Fruit fly (Drosophila melanogaster) whole organism, embryonic: ENCODE measurements around the gene dj-1beta.
A peak's percentile ranks its signal among the peaks of the same experiment; 100 is the strongest.

Experiments used
- Antp ChIP-seq: fragments of 200-800 bp; sonication (Bioruptor generic); optimal IDR thresholded peaks from 3 replicates; lab custom pipeline; 2016; ENCODE audit warnings: missing biosample characterization, missing genetic modification characterization
- Awh ChIP-seq: fragments of 200-800 bp; sonication (Bioruptor generic); IDR thresholded peaks from 2 replicates; pipeline ENCODE4, ENCODE4 v1.3.6; 2022; ENCODE audit warnings: missing biosample characterization, missing genetic modification characterization
- CG10543 ChIP-seq: fragments of 200-800 bp; sonication (Bioruptor generic); optimal IDR thresholded peaks from 3 replicates; lab custom pipeline; 2017; ENCODE audit warnings: missing biosample characterization, mild to moderate bottlenecking, missing genetic modification characterization, moderate library complexity
- CG10979 ChIP-seq: fragments of 200-800 bp; sonication (Bioruptor generic); optimal IDR thresholded peaks from 2 replicates; lab custom pipeline; 2018; ENCODE audit warnings: missing biosample characterization, mild to moderate bottlenecking, missing genetic modification characterization, moderate library complexity
- CG11504 ChIP-seq: fragments of 200-800 bp; sonication (Bioruptor generic); optimal IDR thresholded peaks from 3 replicates; lab custom pipeline; 2019; ENCODE audit warnings: missing biosample characterization, mild to moderate bottlenecking, missing genetic modification characterization, moderate library complexity
- CG11723 ChIP-seq: fragments of 200-800 bp; sonication (Bioruptor generic); optimal IDR thresholded peaks from 2 replicates; lab custom pipeline; 2017; ENCODE audit warnings: missing biosample characterization, mild to moderate bottlenecking, missing genetic modification characterization
- CG12659 ChIP-seq: fragments of 200-800 bp; sonication (Bioruptor generic); optimal IDR thresholded peaks from 3 replicates; lab custom pipeline; 2017; ENCODE audit warnings: mild to moderate bottlenecking, missing biosample characterization, missing genetic modification reagents, missing genetic modification characterization
- CG12769 ChIP-seq: fragments of 200-800 bp; sonication (Bioruptor generic); optimal IDR thresholded peaks from 2 replicates; lab custom pipeline; 2019; ENCODE audit warnings: missing biosample characterization, mild to moderate bottlenecking, missing genetic modification characterization, moderate library complexity
- CG14667 ChIP-seq: fragments of 200-800 bp; sonication (Bioruptor generic); IDR thresholded peaks from 2 replicates; pipeline ENCODE4 v1.3.6; 2022; ENCODE audit warnings: missing biosample characterization, missing genetic modification characterization
- CG16863 ChIP-seq: fragments of 200-800 bp; sonication (Bioruptor generic); optimal IDR thresholded peaks from 3 replicates; lab custom pipeline; 2016; ENCODE audit warnings: missing biosample characterization, missing genetic modification characterization
- CG17568 ChIP-seq: fragments of 200-800 bp; sonication (Bioruptor generic); optimal IDR thresholded peaks from 2 replicates; lab custom pipeline; 2018; ENCODE audit warnings: missing biosample characterization, mild to moderate bottlenecking, missing genetic modification characterization, moderate library complexity
- CG17802 ChIP-seq: fragments of 200-800 bp; sonication (Bioruptor generic); optimal IDR thresholded peaks from 2 replicates; lab custom pipeline; 2018; ENCODE audit warnings: missing biosample characterization, mild to moderate bottlenecking, missing genetic modification characterization, moderate library complexity
- CG17829 ChIP-seq: fragments of 200-800 bp; optimal IDR thresholded peaks from 2 replicates; lab custom pipeline; 2019; ENCODE audit warnings: missing biosample characterization, mild to moderate bottlenecking, missing genetic modification characterization, moderate library complexity
- CG18599 ChIP-seq: fragments of 200-800 bp; sonication (Bioruptor generic); optimal IDR thresholded peaks from 3 replicates; lab custom pipeline; 2017; ENCODE audit warnings: missing biosample characterization, missing genetic modification characterization, mild to moderate bottlenecking, moderate library complexity, missing genetic modification reagents
- CG2678 ChIP-seq: fragments of 200-800 bp; sonication (Bioruptor generic); optimal IDR thresholded peaks from 3 replicates; lab custom pipeline; 2019; ENCODE audit warnings: missing biosample characterization, mild to moderate bottlenecking, missing genetic modification characterization, moderate library complexity
- CG31365 ChIP-seq: fragments of 200-800 bp; sonication (Bioruptor generic); optimal IDR thresholded peaks from 2 replicates; lab custom pipeline; 2018; ENCODE audit warnings: missing biosample characterization, mild to moderate bottlenecking, missing genetic modification characterization
- CG3163 ChIP-seq: fragments of 200-800 bp; sonication (Bioruptor generic); optimal IDR thresholded peaks from 3 replicates; lab custom pipeline; 2016; ENCODE audit warnings: missing biosample characterization, missing genetic modification characterization
- CG4360 ChIP-seq: fragments of 200-800 bp; sonication (Bioruptor generic); IDR thresholded peaks from 2 replicates; pipeline ENCODE4 v1.3.6; 2022; ENCODE audit warnings: missing biosample characterization, missing genetic modification characterization
- CG4707 ChIP-seq: fragments of 200-800 bp; sonication (Bioruptor generic); optimal IDR thresholded peaks from 2 replicates; lab custom pipeline; 2018; ENCODE audit warnings: missing biosample characterization, mild to moderate bottlenecking, missing genetic modification characterization, moderate library complexity
- CG5953 ChIP-seq: fragments of 200-800 bp; sonication (Bioruptor generic); IDR thresholded peaks from 2 replicates; pipeline ENCODE4 v1.3.6; 2022; ENCODE audit warnings: missing biosample characterization, missing genetic modification characterization
- CG6765 ChIP-seq: fragments of 200-800 bp; sonication (Bioruptor generic); optimal IDR thresholded peaks from 3 replicates; lab custom pipeline; 2017; ENCODE audit warnings: missing biosample characterization, mild to moderate bottlenecking, missing genetic modification characterization
- CG7786 ChIP-seq: fragments of 200-800 bp; sonication (Bioruptor generic); optimal IDR thresholded peaks from 2 replicates; lab custom pipeline; 2016; ENCODE audit warnings: missing biosample characterization, missing genetic modification characterization
- Dip3 ChIP-seq: fragments of 200-800 bp; sonication (Bioruptor generic); optimal IDR thresholded peaks from 3 replicates; lab custom pipeline; 2016; ENCODE audit warnings: missing biosample characterization, missing genetic modification characterization
- Drgx ChIP-seq: fragments of 200-800 bp; sonication (Bioruptor generic); IDR thresholded peaks from 2 replicates; pipeline ENCODE4 v1.3.6; 2022; ENCODE audit warnings: missing biosample characterization, missing genetic modification characterization
- ERR ChIP-seq: fragments of 200-800 bp; sonication (Bioruptor generic); optimal IDR thresholded peaks from 2 replicates; lab custom pipeline; 2016; ENCODE audit warnings: missing biosample characterization, missing genetic modification characterization
- Lim3 ChIP-seq: fragments of 200-800 bp; sonication (Bioruptor generic); IDR thresholded peaks from 2 replicates; pipeline ENCODE4 v1.3.6; 2022; ENCODE audit warnings: missing biosample characterization, missing genetic modification characterization
- Mad ChIP-seq: fragments of 200-800 bp; sonication (Bioruptor generic); optimal IDR thresholded peaks from 2 replicates; lab custom pipeline; 2016; ENCODE audit warnings: missing biosample characterization, missing genetic modification characterization
- Med ChIP-seq: fragments of 200-800 bp; sonication (Bioruptor generic); peaks from one replicate; lab custom pipeline; 2016; ENCODE audit warnings: missing biosample characterization, missing genetic modification characterization, mild to moderate bottlenecking, inconsistent platforms, moderate library complexity
- Mrtf ChIP-seq: fragments of 200-800 bp; sonication (Bioruptor generic); IDR thresholded peaks from 3 replicates; pipeline ENCODE4 v1.3.6; 2022; ENCODE audit warnings: missing biosample characterization, missing genetic modification characterization
- Oli ChIP-seq: fragments of 200-800 bp; sonication (Bioruptor generic); optimal IDR thresholded peaks from 2 replicates; lab custom pipeline; 2018; ENCODE audit warnings: missing biosample characterization, mild to moderate bottlenecking, missing genetic modification characterization, moderate library complexity
- Ptx1 ChIP-seq: fragments of 200-800 bp; sonication (Bioruptor generic); IDR thresholded peaks from 2 replicates; pipeline ENCODE4 v1.3.6; 2022; ENCODE audit warnings: missing biosample characterization, missing genetic modification characterization
- Stat92E ChIP-seq, 3 experiments: fragments of >200 bp in 2 of 3; fragments of 200-800 bp in 1 of 3; sonication (Bioruptor generic) in 1 of 3; optimal IDR thresholded peaks; 2 replicates each; lab custom pipeline; 2017 to 2019; ENCODE audit warnings: missing biosample characterization in 3 of 3, missing genetic modification characterization in 3 of 3, mild to moderate bottlenecking in 1 of 3, moderate library complexity in 1 of 3
- Trl ChIP-seq, 3 experiments: fragments of >200 bp in 2 of 3; fragments of 200-800 bp in 1 of 3; sonication (Bioruptor generic) in 1 of 3; optimal IDR thresholded peaks; 2 replicates in 1 of 3; 3 replicates in 2 of 3; lab custom pipeline; 2016 to 2017; ENCODE audit warnings: missing biosample characterization in 1 of 3, missing genetic modification characterization in 1 of 3
- bab2 ChIP-seq: fragments of 200-800 bp; sonication (Bioruptor generic); optimal IDR thresholded peaks from 2 replicates; lab custom pipeline; 2016; ENCODE audit warnings: missing biosample characterization, missing genetic modification characterization
- cg ChIP-seq: fragments of 200-800 bp; sonication (Bioruptor generic); optimal IDR thresholded peaks from 3 replicates; lab custom pipeline; 2019; ENCODE audit warnings: missing biosample characterization, mild to moderate bottlenecking, missing genetic modification characterization, moderate library complexity
- chif ChIP-seq, 2 experiments: fragments of 200-800 bp; sonication (Bioruptor generic); optimal IDR thresholded peaks; 3 replicates each; lab custom pipeline; 2016; ENCODE audit warnings: missing biosample characterization in 2 of 2, missing genetic modification characterization in 2 of 2
- chn ChIP-seq: fragments of 200-800 bp; sonication (Bioruptor generic); optimal IDR thresholded peaks from 2 replicates; lab custom pipeline; 2016; ENCODE audit warnings: missing biosample characterization, missing genetic modification characterization
- en ChIP-seq: fragments of 200-800 bp; sonication (Bioruptor generic); optimal IDR thresholded peaks from 2 replicates; lab custom pipeline; 2016; ENCODE audit warnings: missing biosample characterization, missing genetic modification characterization
- kay ChIP-seq: fragments of 200-800 bp; sonication (Bioruptor generic); optimal IDR thresholded peaks from 2 replicates; lab custom pipeline; 2016; ENCODE audit warnings: missing biosample characterization, missing genetic modification characterization
- lab ChIP-seq: fragments of 200-800 bp; sonication (Bioruptor generic); optimal IDR thresholded peaks from 3 replicates; lab custom pipeline; 2017; ENCODE audit warnings: missing biosample characterization, missing genetic modification characterization, mild to moderate bottlenecking, moderate library complexity, missing genetic modification reagents
- mirr ChIP-seq: fragments of 200-800 bp; sonication (Bioruptor generic); optimal IDR thresholded peaks from 3 replicates; lab custom pipeline; 2018; ENCODE audit warnings: missing biosample characterization, mild to moderate bottlenecking, missing genetic modification characterization
- nom ChIP-seq: fragments of 200-800 bp; sonication (Bioruptor generic); optimal IDR thresholded peaks from 2 replicates; lab custom pipeline; 2017; ENCODE audit warnings: missing biosample characterization, missing genetic modification characterization, mild to moderate bottlenecking, moderate library complexity, missing genetic modification reagents
- otp ChIP-seq: fragments of 200-800 bp; sonication (Bioruptor generic); IDR thresholded peaks from 3 replicates; pipeline ENCODE4, ENCODE4 v1.3.6; 2022; ENCODE audit warnings: missing biosample characterization, missing genetic modification characterization
- pan ChIP-seq, 4 experiments: fragments of >200 bp in 3 of 4; fragments of 200-800 bp in 1 of 4; sonication (Bioruptor generic) in 1 of 4; optimal IDR thresholded peaks in 3 of 4; IDR thresholded peaks in 1 of 4; 2 replicates each; pipeline versions ENCODE4 v1.3.6 to Lab custom; 2017 to 2022; ENCODE audit warnings: missing biosample characterization in 2 of 4, missing genetic modification characterization in 2 of 4, mixed read lengths in 1 of 4
- scrt ChIP-seq: fragments of 200-800 bp; sonication (Bioruptor generic); optimal IDR thresholded peaks from 2 replicates; lab custom pipeline; 2018; ENCODE audit warnings: missing biosample characterization, mild to moderate bottlenecking, missing genetic modification characterization, moderate library complexity
- tio ChIP-seq: fragments of 200-800 bp; sonication (Bioruptor generic); optimal IDR thresholded peaks from 2 replicates; lab custom pipeline; 2017; ENCODE audit warnings: missing biosample characterization, missing genetic modification characterization, inconsistent platforms
- wor ChIP-seq: fragments of 200-800 bp; sonication (Bioruptor generic); IDR thresholded peaks from 2 replicates; pipeline ENCODE4 v1.3.6; 2022; ENCODE audit warnings: missing biosample characterization, missing genetic modification characterization
- zen ChIP-seq: fragments of 200-800 bp; sonication (Bioruptor generic); optimal IDR thresholded peaks from 3 replicates; lab custom pipeline; 2018; ENCODE audit warnings: missing biosample characterization, mild to moderate bottlenecking, missing genetic modification characterization, moderate library complexity

dj-1beta gene

dm6 chr3R:30765306-30766033 is 41.4 kb upstream of the dj-1beta start, which contains the start of gene zfh1 (continued):
- TF ChIP-seq CG12659 (GFP tag; lab: Kevin White, UChicago) = no peak
- TF ChIP-seq CG17829 = peak; percentile 10
- TF ChIP-seq CG10979 = no peak
- TF ChIP-seq chn (GFP tag; lab: Kevin White, UChicago) = peak; percentile 56
- peak; percentile 78 to 87 for TF ChIP-seq Trl (optimal IDR thresholded peaks at IDR 0.05; lab: Kevin White, UChicago)
- peak; percentile 7 for TF ChIP-seq Trl (GFP tag; optimal IDR thresholded peaks at IDR 0.05; lab: Kevin White, UChicago)
- TF ChIP-seq Drgx (GFP tag; lab: Robert Waterston, UW) = no peak
- no peak for TF ChIP-seq Oli
- TF ChIP-seq otp (GFP tag; lab: Robert Waterston, UW) = no peak
- peak in 1 of 2 experiments; percentile 15 for TF ChIP-seq chif (GFP tag; optimal IDR thresholded peaks at IDR 0.05; lab: Kevin White, UChicago)
- no peak for TF ChIP-seq CG16863 (GFP tag; lab: Kevin White, UChicago)
- TF ChIP-seq CG12769 = no peak
- peak; percentile 2 for TF ChIP-seq CG10543 (GFP tag; lab: Kevin White, UChicago)
- no peak for TF ChIP-seq en (GFP tag; lab: Kevin White, UChicago)
- TF ChIP-seq CG14667 (GFP tag; lab: Robert Waterston, UW) = no peak
- TF ChIP-seq CG18599 (GFP tag; lab: Kevin White, UChicago) = no peak
- no peak for TF ChIP-seq CG4360 (GFP tag; lab: Robert Waterston, UW)
- no peak for TF ChIP-seq CG6765
- no peak for TF ChIP-seq Ptx1
- no peak for TF ChIP-seq nom (GFP tag; lab: Kevin White, UChicago)
- TF ChIP-seq CG31365 = no peak
- TF ChIP-seq Lim3 = no peak
- no peak for TF ChIP-seq wor (GFP tag; lab: Robert Waterston, UW)
- no peak for TF ChIP-seq Dip3
- TF ChIP-seq Stat92E (GFP tag; optimal IDR thresholded peaks at IDR 0.05; lab: Kevin White, UChicago) = peak in 1 of 3 experiments; percentile 38
- TF ChIP-seq scrt = peak; percentile 7
- no peak for TF ChIP-seq Mad (GFP tag; lab: Kevin White, UChicago)
- 0 out of 2 replicates have a peak, but pooled peaks have one; percentile 7 for TF ChIP-seq Awh (GFP tag; lab: Robert Waterston, UW)
- no peak for TF ChIP-seq bab2 (GFP tag; lab: Kevin White, UChicago)
- TF ChIP-seq lab (GFP tag; lab: Kevin White, UChicago) = peak; percentile 19
- no peak for TF ChIP-seq CG5953 (GFP tag; lab: Robert Waterston, UW)
- peak; percentile 21 for TF ChIP-seq mirr
- peak; percentile 83 for TF ChIP-seq Med (GFP tag; lab: Kevin White, UChicago)
- TF ChIP-seq pan (optimal IDR thresholded peaks at IDR 0.05; lab: Kevin White, UChicago) = no peak
- peak in 1 of 2 experiments; percentile 29 for TF ChIP-seq pan (GFP tag; optimal IDR thresholded peaks at IDR 0.05 in 1 of 2, IDR thresholded peaks at IDR 0.05 in 1 of 2)
- TF ChIP-seq CG3163 (GFP tag; lab: Kevin White, UChicago) = peak; percentile 4

dm6 chr3R:30766922-30767504 is 39.9 kb upstream of the dj-1beta start:
- TF ChIP-seq zen (tag; lab: Kevin White, UChicago) = peak; percentile 68
- peak; percentile 16 for TF ChIP-seq Antp (GFP tag; lab: Kevin White, UChicago)
- peak; percentile 3 for TF ChIP-seq lab (GFP tag; lab: Kevin White, UChicago)
- peak; percentile 18 for TF ChIP-seq CG7786 (GFP tag; lab: Kevin White, UChicago)
- TF ChIP-seq kay (GFP tag; lab: Kevin White, UChicago) = no peak
- peak; percentile 21 for TF ChIP-seq CG2678 (tag; lab: Kevin White, UChicago)
- peak; percentile 19 for TF ChIP-seq CG17802 (tag; lab: Kevin White, UChicago)
- TF ChIP-seq CG4707 (GFP tag; lab: Kevin White, UChicago) = peak; percentile 39
- 0 out of 2 replicates have a peak, but pooled peaks have one; percentile 9 for TF ChIP-seq CG4360 (GFP tag; lab: Robert Waterston, UW)
- no peak for TF ChIP-seq Mrtf (GFP tag; lab: Robert Waterston, UW)
- peak; percentile 25 for TF ChIP-seq cg (GFP tag; lab: Kevin White, UChicago)
- no peak for TF ChIP-seq CG11504
- no peak for TF ChIP-seq tio (GFP tag; lab: Kevin White, UChicago)
- no peak for TF ChIP-seq ERR (GFP tag; lab: Kevin White, UChicago)
- TF ChIP-seq chif (GFP tag; optimal IDR thresholded peaks at IDR 0.05; lab: Kevin White, UChicago) = peak in 1 of 2 experiments; percentile 45
- TF ChIP-seq CG17568 (GFP tag; lab: Kevin White, UChicago) = peak; percentile 10
- TF ChIP-seq CG11723 = peak; percentile 10
